Fruit fly (Drosophila melanogaster): ENCODE measurements around the gene Lasp.

Lasp gene

dm6 chr3L:16733246-16733645 is 21.8 kb upstream of the Lasp start, which contains the start of gene CG9701:
TSS of gene CG9701 (plus strand) at chr3L:16733546.
- no peak for TF ChIP-seq Hr38 (GFP tag; optimal IDR thresholded peaks at IDR 0.05)
- TF ChIP-seq OdsH (GFP tag; optimal IDR thresholded peaks at IDR 0.05) = no peak
- no peak for TF ChIP-seq pdm3 (GFP tag; optimal IDR thresholded peaks at IDR 0.05)
- no peak for TF ChIP-seq Gug (GFP tag; IDR thresholded peaks at IDR 0.05)
- no peak for TF ChIP-seq CG8632 (GFP tag; optimal IDR thresholded peaks at IDR 0.05)
- no peak for TF ChIP-seq CG16779 (tag; optimal IDR thresholded peaks at IDR 0.05)
- TF ChIP-seq ss (GFP tag; optimal IDR thresholded peaks at IDR 0.05) = no peak
- TF ChIP-seq CG4318 (GFP tag; optimal IDR thresholded peaks at IDR 0.05) = no peak
- TF ChIP-seq cyc (GFP tag; optimal IDR thresholded peaks at IDR 0.05) = no peak
- TF ChIP-seq CG32006 (GFP tag; optimal IDR thresholded peaks at IDR 0.05) = no peak
- no peak for TF ChIP-seq CG6792 (GFP tag; optimal IDR thresholded peaks at IDR 0.05)

- TF ChIP-seq lz (GFP tag; optimal IDR thresholded peaks at IDR 0.05) = no peak
- no peak for TF ChIP-seq Hr4 (GFP tag; optimal IDR thresholded peaks at IDR 0.05)
- TF ChIP-seq Lpt (GFP tag; optimal IDR thresholded peaks at IDR 0.05) = no peak
- TF ChIP-seq net (GFP tag; optimal IDR thresholded peaks at IDR 0.05) = no peak
These were observed 19.2 kb upstream of the Lasp start, which contains the start of gene Dbp73D for dm6 chr3L:16730645-16731044. TSS of gene Dbp73D (minus strand) at chr3L:16730818.

dm6 chr3L:16727939-16728635 is 16.6 kb upstream of the Lasp start, which contains the start of gene PGRP-SB1:
TSS of gene PGRP-SB1 (minus strand) at chr3L:16727989.
- peak; percentile 97 for TF ChIP-seq svp (GFP tag)
- TF ChIP-seq Met (GFP tag; optimal IDR thresholded peaks at IDR 0.05) = no peak
- no peak for TF ChIP-seq CG9139 (GFP tag; optimal IDR thresholded peaks at IDR 0.05)
- TF ChIP-seq esn (GFP tag; optimal IDR thresholded peaks at IDR 0.05) = peak; percentile 11
- no peak for TF ChIP-seq CG8119 (GFP tag; IDR thresholded peaks at IDR 0.05)

dm6 chr3L:16726069-16726591 is 14.7 kb upstream of the Lasp start, which contains the start of the genes CG13026 and PGRP-SB2:
TSS of gene CG13026 (minus strand) at chr3L:16726169.
TSS of gene PGRP-SB2 (plus strand) at chr3L:16726541.
- TF ChIP-seq CG6792 (GFP tag; optimal IDR thresholded peaks at IDR 0.05) (no peak), Eip78C (GFP tag) (no peak), Lpt (GFP tag; optimal IDR thresholded peaks at IDR 0.05) (no peak), salr (GFP tag; optimal IDR thresholded peaks at IDR 0.05) (no peak)

- no peak for TF ChIP-seq CG8119 (GFP tag; IDR thresholded peaks at IDR 0.05)
- no peak for TF ChIP-seq OdsH (GFP tag; optimal IDR thresholded peaks at IDR 0.05)
- TF ChIP-seq CG6854 (GFP tag; optimal IDR thresholded peaks at IDR 0.05) = no peak
- TF ChIP-seq CG1621 (tag; optimal IDR thresholded peaks at IDR 0.05) = no peak
- no peak for TF ChIP-seq Ets96B (tag; optimal IDR thresholded peaks at IDR 0.05)
- TF ChIP-seq ss (GFP tag; optimal IDR thresholded peaks at IDR 0.05) = no peak
- TF ChIP-seq CG6163 (GFP tag; IDR thresholded peaks at IDR 0.05) = no peak
- no peak for TF ChIP-seq CG11762 (GFP tag; optimal IDR thresholded peaks at IDR 0.05; ENCODE audit: insufficient read depth)
- no peak for TF ChIP-seq Sox102F (GFP tag; optimal IDR thresholded peaks at IDR 0.05)
- TF ChIP-seq CG6808 (GFP tag; optimal IDR thresholded peaks at IDR 0.05) = no peak
- no peak for TF ChIP-seq Eip75B (GFP tag; optimal IDR thresholded peaks at IDR 0.05)
- TF ChIP-seq CG11294 (GFP tag; IDR thresholded peaks at IDR 0.05) = no peak
- no peak for TF ChIP-seq Eip93F (GFP tag; optimal IDR thresholded peaks at IDR 0.05)
- TF ChIP-seq fd85E (GFP tag; optimal IDR thresholded peaks at IDR 0.05) = no peak
- no peak for TF ChIP-seq Lpt (GFP tag; optimal IDR thresholded peaks at IDR 0.05)
- no peak for TF ChIP-seq CG3919 (GFP tag; optimal IDR thresholded peaks at IDR 0.05)
- no peak for TF ChIP-seq CG10631 (GFP tag; optimal IDR thresholded peaks at IDR 0.05)
- TF ChIP-seq CG32006 (GFP tag; optimal IDR thresholded peaks at IDR 0.05) = no peak
- no peak for TF ChIP-seq CG34406 (GFP tag; optimal IDR thresholded peaks at IDR 0.05)
These were observed 13.1 kb upstream of the Lasp start, which contains the start of gene CG13031 for dm6 chr3L:16724561-16724960. TSS of gene CG13031 (plus strand) at chr3L:16724861.
